Fruit fly (Drosophila melanogaster): ENCODE data around the gene obst-H.
A peak's percentile ranks its signal among the peaks of the same experiment; 100 is the strongest.

Gene obst-H

DNA sequence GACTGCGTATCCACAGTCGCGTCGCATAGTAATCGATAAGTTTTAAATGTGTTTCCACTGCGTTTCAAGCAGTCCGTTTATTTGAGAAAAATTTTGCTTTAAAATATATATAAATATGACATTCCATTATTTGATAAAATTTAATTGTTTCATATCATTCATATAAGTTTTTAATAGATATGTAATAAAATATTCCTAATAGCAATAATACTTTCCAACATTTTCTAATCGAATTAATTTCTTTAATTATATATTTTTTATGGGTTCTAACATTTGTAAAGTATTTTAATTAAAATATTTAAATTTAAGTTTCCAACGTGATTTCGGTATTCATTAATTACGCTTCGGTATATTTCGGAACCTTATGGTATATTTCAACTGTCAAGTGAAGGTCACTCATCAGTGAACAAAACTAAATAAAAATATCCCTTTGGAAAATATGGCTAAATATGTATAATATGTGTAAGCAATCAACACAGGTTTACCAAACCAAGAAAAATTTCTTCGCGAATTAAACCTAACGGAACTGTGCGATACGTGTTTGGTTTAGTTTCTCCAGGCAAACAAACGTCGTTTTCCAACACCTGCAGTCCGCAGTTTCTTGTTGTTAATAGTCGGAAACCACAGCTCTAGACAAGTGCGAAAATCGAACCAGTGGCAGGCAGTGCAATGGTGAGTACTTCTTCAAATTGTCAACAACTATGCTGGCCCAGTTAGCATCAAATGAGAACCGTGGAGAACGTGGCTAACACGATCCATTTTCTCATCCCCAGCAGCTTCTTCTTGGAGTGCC lies 34.2 kb upstream of the obst-H start, which contains the start of the genes CG7739 and SCCRO (continued):
- TF ChIP-seq chn (GFP tag; optimal IDR thresholded peaks at IDR 0.05): peak; percentile 49
- peak; percentile 70 for TF ChIP-seq CG17802 (tag; optimal IDR thresholded peaks at IDR 0.05)
- peak; percentile 28; the same call in 1 of the 3 replicates for TF ChIP-seq ase (GFP tag; IDR thresholded peaks at IDR 0.05)
- TF ChIP-seq Ptx1 (GFP tag; IDR thresholded peaks at IDR 0.05): peak; percentile 75
- TF ChIP-seq CG6854 (GFP tag; optimal IDR thresholded peaks at IDR 0.05): no peak
- peak; percentile 24 for TF ChIP-seq CG1233 (GFP tag; optimal IDR thresholded peaks at IDR 0.05)
- TF ChIP-seq CG17361 (GFP tag; IDR thresholded peaks at IDR 0.05): peak; percentile 85
- no peak for TF ChIP-seq CG7928 (GFP tag; optimal IDR thresholded peaks at IDR 0.05)
- peak; percentile 59 for TF ChIP-seq unc-4 (GFP tag; IDR thresholded peaks at IDR 0.05; ENCODE audit: partially characterized antibody)
- no peak; the same call in 2 of the 3 replicates for TF ChIP-seq CG11560 (tag; IDR thresholded peaks at IDR 0.05)
- no peak for TF ChIP-seq H15 (GFP tag; IDR thresholded peaks at IDR 0.05)
- no peak for TF ChIP-seq CG8290 (GFP tag; optimal IDR thresholded peaks at IDR 0.05)
- TF ChIP-seq CG8290 (tag; optimal IDR thresholded peaks at IDR 0.05): no peak
- no peak for TF ChIP-seq z (GFP tag; IDR thresholded peaks at IDR 0.05)
- TF ChIP-seq gro (GFP tag; optimal IDR thresholded peaks at IDR 0.05): peak; percentile 2
- TF ChIP-seq Sox100B (GFP tag; optimal IDR thresholded peaks at IDR 0.05): peak; percentile 4
- no peak for TF ChIP-seq Dip2 (GFP tag; IDR thresholded peaks at IDR 0.05)
- TF ChIP-seq lilli (GFP tag; optimal IDR thresholded peaks at IDR 0.05): peak; percentile 46
- peak; percentile 47; the same call in 1 of the 2 replicates for TF ChIP-seq rib (GFP tag; IDR thresholded peaks at IDR 0.05)
- peak; percentile 43 for TF ChIP-seq CG15696 (tag; optimal IDR thresholded peaks at IDR 0.05)
- 0 out of 2 replicates have a peak, but pooled peaks have one; percentile 45 for TF ChIP-seq Oaz (GFP tag; IDR thresholded peaks at IDR 0.05)
- TF ChIP-seq CG7271 (tag; optimal IDR thresholded peaks at IDR 0.05): no peak
- no peak for TF ChIP-seq CG7987 (GFP tag; optimal IDR thresholded peaks at IDR 0.05)
- peak; percentile 7; the same call in 1 of the 3 replicates for TF ChIP-seq vnd (GFP tag; IDR thresholded peaks at IDR 0.05; ENCODE audit: partially characterized antibody)
- TF ChIP-seq bigmax (GFP tag; optimal IDR thresholded peaks at IDR 0.05): no peak
- TF ChIP-seq CG14710 (tag; optimal IDR thresholded peaks at IDR 0.05): peak; percentile 74
- peak; percentile 70 for TF ChIP-seq NFAT (GFP tag; IDR thresholded peaks at IDR 0.05)
- no peak for TF ChIP-seq sr (GFP tag; IDR thresholded peaks at IDR 0.05)
- peak; percentile 69 for TF ChIP-seq Ada2b (GFP tag; IDR thresholded peaks at IDR 0.05)
- no peak for TF ChIP-seq CG2199 (GFP tag; IDR thresholded peaks at IDR 0.05)
- 0 out of 2 replicates have a peak, but pooled peaks have one; percentile 10 for TF ChIP-seq GATAe (GFP tag; conservative IDR thresholded peaks at IDR 0.05)
- TF ChIP-seq Rfx (GFP tag; IDR thresholded peaks at IDR 0.05): peak; percentile 77
- no peak for TF ChIP-seq CG10321 (GFP tag; IDR thresholded peaks at IDR 0.05)
- TF ChIP-seq p53 (GFP tag; optimal IDR thresholded peaks at IDR 0.05): no peak
- TF ChIP-seq abd-A (tag; optimal IDR thresholded peaks at IDR 0.05): no peak
- TF ChIP-seq Nf-YA (GFP tag; IDR thresholded peaks at IDR 0.05): no peak
- TF ChIP-seq HLHmδ (GFP tag; optimal IDR thresholded peaks at IDR 0.05): no peak
- no peak for TF ChIP-seq CG3407 (GFP tag; optimal IDR thresholded peaks at IDR 0.05)
- TF ChIP-seq CG11085 (GFP tag; IDR thresholded peaks at IDR 0.05): peak; percentile 66
- TF ChIP-seq CG8359 (GFP tag; optimal IDR thresholded peaks at IDR 0.05; ENCODE audit: borderline replicate concordance): no peak
- peak; percentile 77 for TF ChIP-seq Fer3 (tag; optimal IDR thresholded peaks at IDR 0.05)
- TF ChIP-seq CG12942 (GFP tag; optimal IDR thresholded peaks at IDR 0.05): peak; percentile 63
- TF ChIP-seq MESR4 (GFP tag; optimal IDR thresholded peaks at IDR 0.05): peak; percentile 92
- no peak for TF ChIP-seq fd64A (GFP tag; optimal IDR thresholded peaks at IDR 0.05)
- TF ChIP-seq lola (GFP tag; optimal IDR thresholded peaks at IDR 0.05): peak in 1 of 3 experiments; percentile 45
- TF ChIP-seq CG17829 (tag; optimal IDR thresholded peaks at IDR 0.05): peak; percentile 71
- no peak for TF ChIP-seq CG16815 (GFP tag; optimal IDR thresholded peaks at IDR 0.05)
- no peak for TF ChIP-seq dimm (GFP tag; IDR thresholded peaks at IDR 0.05)
- TF ChIP-seq HLH4C (GFP tag; IDR thresholded peaks at IDR 0.05; ENCODE audit: partially characterized antibody): no peak; the same call in 1 of the 3 replicates

All from whole organism, embryonic.